Fruit fly (Drosophila melanogaster): ENCODE results near the gene cpo.

- TF ChIP-seq CG8478 (optimal IDR thresholded peaks at IDR 0.05) (no peak), CTCF (optimal IDR thresholded peaks at IDR 0.05) (no peak)
Measured at dm6 chr3R:18013149-18013548, 93.5 kb downstream of the cpo start.
